Worm (Caenorhabditis elegans) whole organism, young adult: ENCODE data around the gene rbm-28.

Experiments
- F52B5.7 ChIP-seq: sonication (generic microtip); optimal IDR thresholded peaks from 2 replicates; lab custom pipeline; 2016; ENCODE audit warnings: mild to moderate bottlenecking, missing genetic modification characterization, missing compliant biosample characterization
- hlh-26 ChIP-seq: fragments of 200-800 bp; sonication (Bioruptor generic); conservative IDR thresholded peaks from 2 replicates; pipeline ENCODE4 v1.3.6; 2022; ENCODE audit warnings: missing genetic modification reagents, missing genetic modification characterization, missing compliant biosample characterization
- unc-130 ChIP-seq: sonication (generic microtip); optimal IDR thresholded peaks from 2 replicates; lab custom pipeline; 2016; ENCODE audit warnings: missing genetic modification reagents, missing genetic modification characterization, missing compliant biosample characterization

DNA sequence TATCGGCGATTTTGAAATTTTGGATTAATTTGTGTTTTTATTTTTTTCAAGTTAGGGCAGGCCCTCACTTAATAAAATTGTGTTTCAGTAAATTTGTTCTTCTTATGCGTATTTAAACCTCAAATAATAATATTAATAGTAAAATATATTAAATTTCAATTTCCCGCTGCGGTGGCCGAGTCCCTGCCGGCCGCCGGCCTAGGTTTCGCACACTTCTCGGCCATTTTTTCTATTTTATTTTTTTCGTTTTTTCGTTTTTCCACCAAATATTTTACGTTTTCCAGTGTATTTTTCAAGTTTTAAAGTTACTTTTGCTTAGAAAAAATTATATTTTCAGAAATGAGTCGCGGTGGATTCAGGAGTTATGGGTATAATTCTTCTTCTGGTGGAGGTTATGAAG is at the start of gene rbm-28:
- TF ChIP-seq F52B5.7 (no peak), hlh-26 (GFP tag; lab: Robert Waterston, UW) (no peak), unc-130 (GFP tag; lab: Kevin White, UChicago) (peak; percentile 21)
